Fruit fly (Drosophila melanogaster) whole organism, embryonic: ENCODE results near the gene CG5966.

Experiments
- CG11504 ChIP-seq: fragments of 200-800 bp; sonication (Bioruptor generic); optimal IDR thresholded peaks from 3 replicates; lab custom pipeline; 2019; ENCODE audit warnings: missing biosample characterization, mild to moderate bottlenecking, missing genetic modification characterization, moderate library complexity
- CG18476 ChIP-seq: fragments of 200-800 bp; sonication (Bioruptor generic); optimal IDR thresholded peaks from 2 replicates; lab custom pipeline; 2016; ENCODE audit warnings: missing biosample characterization, mild to moderate bottlenecking, missing genetic modification characterization
- CG2199 ChIP-seq: fragments of 200-800 bp; sonication (Bioruptor generic); IDR thresholded peaks from 3 replicates; pipeline ENCODE4 v1.3.6; 2022; ENCODE audit warnings: missing biosample characterization, missing genetic modification characterization
- CG7745 ChIP-seq: fragments of 200-800 bp; sonication (Bioruptor generic); optimal IDR thresholded peaks from 2 replicates; lab custom pipeline; 2018; ENCODE audit warnings: missing biosample characterization, mild to moderate bottlenecking, missing genetic modification characterization, moderate library complexity
- Hr3 ChIP-seq: fragments of 200-800 bp; sonication (Bioruptor generic); optimal IDR thresholded peaks from 3 replicates; lab custom pipeline; 2016; ENCODE audit warnings: missing biosample characterization, missing genetic modification characterization
- Sry-β ChIP-seq: fragments of 200-800 bp; sonication (Bioruptor generic); optimal IDR thresholded peaks from 2 replicates; lab custom pipeline; 2018; ENCODE audit warnings: missing biosample characterization, mild to moderate bottlenecking, missing genetic modification characterization, moderate library complexity
- eve ChIP-seq, 2 experiments: fragments of >200 bp; optimal IDR thresholded peaks; 2 replicates each; lab custom pipeline; 2017; ENCODE audit warnings: missing biosample characterization in 2 of 2, missing genetic modification characterization in 2 of 2
- kay ChIP-seq: fragments of 200-800 bp; sonication (Bioruptor generic); optimal IDR thresholded peaks from 2 replicates; lab custom pipeline; 2016; ENCODE audit warnings: missing biosample characterization, missing genetic modification characterization
- ken ChIP-seq: fragments of 200-800 bp; sonication (Bioruptor generic); IDR thresholded peaks from 3 replicates; pipeline ENCODE4 v1.3.6; 2022; ENCODE audit warnings: missing biosample characterization, missing genetic modification characterization
- sna ChIP-seq: fragments of 200-800 bp; sonication (Bioruptor generic); IDR thresholded peaks from 2 replicates; pipeline ENCODE4 v1.3.6; 2022; ENCODE audit warnings: missing biosample characterization, missing genetic modification characterization; ENCODE audit not compliant: partially characterized antibody
- usp ChIP-seq: fragments of >200 bp; optimal IDR thresholded peaks from 2 replicates; lab custom pipeline; 2017; ENCODE audit warnings: missing biosample characterization, missing genetic modification characterization

dm6 chrX:5970666-5971057 lies 17.9 kb upstream of the CG5966 start:
- TF ChIP-seq CG2199 (GFP tag; lab: Robert Waterston, UW) (no peak), eve (GFP tag; optimal IDR thresholded peaks at IDR 0.05; lab: Kevin White, UChicago) (no peak), CG18476 (GFP tag; lab: Kevin White, UChicago) (no peak), usp (GFP tag; lab: Kevin White, UChicago) (no peak), CG11504 (tag; lab: Kevin White, UChicago) (no peak), sna (GFP tag; lab: Robert Waterston, UW) (no peak), CG7745 (tag; lab: Kevin White, UChicago) (no peak), kay (GFP tag; lab: Kevin White, UChicago) (no peak), Sry-β (no peak), Hr3 (no peak), ken (GFP tag; lab: Robert Waterston, UW) (no peak)
